Fruit fly (Drosophila melanogaster) Kc167 (cell line): ENCODE results near the gene CG9222.

ENCODE experiments used
- Myc ChIP-seq: fragments of >200 bp; optimal IDR thresholded peaks from 2 replicates; lab custom pipeline; 2017; ENCODE audit warnings: missing external identifiers
- Sin3A ChIP-seq: fragments of >200 bp; optimal IDR thresholded peaks from 2 replicates; lab custom pipeline; 2018; ENCODE audit warnings: missing external identifiers
- h ChIP-seq: fragments of >200 bp; optimal IDR thresholded peaks from 3 replicates; lab custom pipeline; 2018; ENCODE audit warnings: missing external identifiers
- ttk ChIP-seq: sonication (Bioruptor generic); optimal IDR thresholded peaks from 2 replicates; lab custom pipeline; 2017; ENCODE audit warnings: missing external identifiers

dm6 chr2L:6092300-6092699 lies 38.5 kb upstream of the CG9222 start:
- TF ChIP-seq h (no peak), Myc (lab: Kevin White, UChicago) (no peak), Sin3A (lab: Kevin White, UChicago) (no peak), ttk (lab: Kevin White, UChicago) (no peak)
